Worm (Caenorhabditis elegans) whole organism, late embryonic: Measurements from ENCODE around the gene F36H5.12.

ENCODE experiments used
- dve-1 ChIP-seq: sonication (generic microtip); optimal IDR thresholded peaks from 2 replicates; lab custom pipeline; 2017; ENCODE audit warnings: antibody characterized with exemption, mild to moderate bottlenecking, missing genetic modification characterization, missing compliant biosample characterization
- lin-11 ChIP-seq: fragments of 200-800 bp; sonication (Bioruptor generic); optimal IDR thresholded peaks from 2 replicates; lab custom pipeline; 2018; ENCODE audit warnings: mild to moderate bottlenecking, missing genetic modification characterization, missing compliant biosample characterization
- odd-2 ChIP-seq: sonication (generic microtip); optimal IDR thresholded peaks from 2 replicates; lab custom pipeline; 2017; ENCODE audit warnings: antibody characterized with exemption, mild to moderate bottlenecking, missing genetic modification characterization, missing compliant biosample characterization
- pha-4 ChIP-seq: fragments of 150-350 bp; optimal IDR thresholded peaks from 2 replicates; lab custom pipeline; 2018; ENCODE audit warnings: missing biosample characterization, missing genetic modification reagents, missing genetic modification characterization
- rnt-1 ChIP-seq: sonication (generic microtip); optimal IDR thresholded peaks from 2 replicates; lab custom pipeline; 2016; ENCODE audit warnings: missing genetic modification characterization, missing compliant biosample characterization
- sdc-2 ChIP-seq: sonication (generic microtip); optimal IDR thresholded peaks from 2 replicates; lab custom pipeline; 2016; ENCODE audit warnings: missing genotype, missing genetic modification characterization, missing compliant biosample characterization
- sox-4 ChIP-seq: sonication (generic microtip); optimal IDR thresholded peaks from 2 replicates; lab custom pipeline; 2017; ENCODE audit warnings: mild to moderate bottlenecking, missing genetic modification characterization, inconsistent platforms, missing compliant biosample characterization
- zip-5 ChIP-seq: sonication (generic microtip); optimal IDR thresholded peaks from 2 replicates; lab custom pipeline; 2016; ENCODE audit warnings: missing genetic modification characterization, missing compliant biosample characterization

DNA sequence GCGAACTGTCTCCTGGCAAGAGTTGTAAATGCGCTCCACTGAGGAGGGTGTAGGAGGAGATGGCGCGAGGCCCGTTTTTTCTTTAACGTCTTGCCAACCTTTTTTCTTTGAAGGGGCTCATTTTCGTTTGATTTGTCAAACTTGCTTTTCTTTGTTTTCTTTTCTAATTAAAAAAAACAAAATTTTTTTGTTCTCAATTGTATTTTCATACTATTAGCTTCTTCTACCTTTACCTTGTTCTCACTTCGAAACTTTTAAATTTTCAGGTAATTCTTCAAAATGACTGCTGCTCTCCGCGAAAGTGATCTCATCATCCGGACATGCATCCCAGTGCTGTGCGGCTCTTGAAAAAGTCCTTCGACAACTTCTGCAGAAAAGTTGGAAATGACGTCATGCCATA is 32.7 kb upstream of the F36H5.12 start, which contains the start of gene fbxa-184:
- TF ChIP-seq rnt-1 (tag; lab: Kevin White, UChicago), result no peak
- TF ChIP-seq dve-1 (tag; lab: Kevin White, UChicago), result no peak
- no peak for TF ChIP-seq pha-4 (tag; lab: Kevin White, UChicago)
- no peak for TF ChIP-seq odd-2 (tag; lab: Kevin White, UChicago)
- no peak for TF ChIP-seq sox-4 (tag; lab: Kevin White, UChicago)
- no peak for TF ChIP-seq lin-11 (tag; lab: Kevin White, UChicago)
- TF ChIP-seq zip-5 (tag; lab: Kevin White, UChicago), result no peak
- no peak for TF ChIP-seq sdc-2 (tag; lab: Kevin White, UChicago)
